Fruit fly (Drosophila melanogaster) whole organism, prepupa: ENCODE data around the gene GCS2alpha.
A peak's percentile ranks its signal among the peaks of the same experiment; 100 is the strongest.

Experiments
- CG11294 ChIP-seq: fragments of 200-800 bp; sonication (Bioruptor generic); IDR thresholded peaks from 2 replicates; pipeline ENCODE4 v1.3.6; 2022; ENCODE audit warnings: missing biosample characterization, missing genetic modification characterization
- eg ChIP-seq: fragments of 200-800 bp; sonication (Bioruptor generic); IDR thresholded peaks from 3 replicates; pipeline ENCODE4 v1.3.6; 2022; ENCODE audit warnings: missing biosample characterization, missing genetic modification characterization

dm6 chrX:21629482-21630159 is 24.6 kb upstream of the GCS2alpha start, which contains the start of gene DIP1:
- no peak for TF ChIP-seq CG11294
- TF ChIP-seq eg (GFP tag; lab: Robert Waterston, UW), result peak; percentile 33; the same call in 1 of the 3 replicates
